Worm (Caenorhabditis elegans) whole organism, mixed stage, embryonic: ENCODE measurements around the gene K08D10.10.

Experiments
- M03D4.4 ChIP-seq: sonication (generic microtip); optimal IDR thresholded peaks from 2 replicates; lab custom pipeline; 2017; ENCODE audit warnings: mild to moderate bottlenecking, missing genetic modification characterization, missing compliant biosample characterization
- ham-2 ChIP-seq: fragments of 200-800 bp; sonication (Bioruptor generic); optimal IDR thresholded peaks from 2 replicates; lab custom pipeline; 2018; ENCODE audit warnings: mild to moderate bottlenecking, missing genetic modification characterization, missing compliant biosample characterization
- lsy-2 ChIP-seq: fragments of 150-350 bp; optimal IDR thresholded peaks from 2 replicates; lab custom pipeline; 2014; ENCODE audit warnings: missing biosample characterization, missing genetic modification characterization
- mep-1 ChIP-seq: fragments of 150-350 bp; optimal IDR thresholded peaks from 2 replicates; lab custom pipeline; 2017; ENCODE audit warnings: missing biosample characterization, missing genetic modification reagents, missing genetic modification characterization, inconsistent platforms
- nhr-12 ChIP-seq: fragments of 150-350 bp; optimal IDR thresholded peaks from 2 replicates; lab custom pipeline; 2014; ENCODE audit warnings: missing biosample characterization, missing genetic modification characterization
- nhr-237 ChIP-seq: fragments of 150-350 bp; optimal IDR thresholded peaks from 2 replicates; lab custom pipeline; 2014; ENCODE audit warnings: missing biosample characterization, missing genetic modification characterization
- snpc-4 ChIP-seq: fragments of 150-350 bp; optimal IDR thresholded peaks from 2 replicates; lab custom pipeline; 2014; ENCODE audit warnings: missing biosample characterization, missing genetic modification characterization
- unc-120 ChIP-seq: sonication (generic microtip); optimal IDR thresholded peaks from 2 replicates; lab custom pipeline; 2017; ENCODE audit warnings: missing genetic modification characterization, missing compliant biosample characterization; ENCODE audit not compliant: poor library complexity, severe bottlenecking
- unc-39 ChIP-seq: fragments of 150-350 bp; optimal IDR thresholded peaks from 2 replicates; lab custom pipeline; 2014; ENCODE audit warnings: missing biosample characterization, missing genetic modification characterization
- unc-62 ChIP-seq: fragments of 150-350 bp; optimal IDR thresholded peaks from 2 replicates; lab custom pipeline; 2014; ENCODE audit warnings: missing biosample characterization, missing genetic modification reagents, missing genetic modification characterization
- ztf-11 ChIP-seq: fragments of 150-350 bp; optimal IDR thresholded peaks from 2 replicates; lab custom pipeline; 2014; ENCODE audit warnings: missing biosample characterization, missing genetic modification characterization

- TF ChIP-seq unc-120 (tag; lab: Kevin White, UChicago) (no peak), lsy-2 (tag; lab: Kevin White, UChicago) (no peak), snpc-4 (tag; lab: Kevin White, UChicago) (no peak), unc-39 (tag; lab: Kevin White, UChicago) (no peak), nhr-237 (tag; lab: Kevin White, UChicago) (no peak), mep-1 (tag; lab: Kevin White, UChicago) (no peak), unc-62 (GFP tag; lab: Kevin White, UChicago) (no peak), nhr-12 (tag; lab: Kevin White, UChicago) (no peak), M03D4.4 (tag; lab: Kevin White, UChicago) (no peak), ham-2 (no peak), ztf-11 (tag; lab: Kevin White, UChicago) (no peak)
Observed at ce11 chrIV:4154641-4155040, 2.6 kb downstream of the K08D10.10 start, which contains the start of gene K08D10.14.
